Fruit fly (Drosophila melanogaster): ENCODE measurements around the gene GCS1.

Gene GCS1

dm6 chrX:11349780-11350179, 2.0 kb upstream of the GCS1 start, which contains the start of gene NdufV3 (continued):
- TF ChIP-seq Trl (optimal IDR thresholded peaks at IDR 0.05): no peak
- TF ChIP-seq Trl (GFP tag; optimal IDR thresholded peaks at IDR 0.05): no peak
- TF ChIP-seq mld (GFP tag; IDR thresholded peaks at IDR 0.05; ENCODE audit: partially characterized antibody): no peak
- TF ChIP-seq Dbx (GFP tag; IDR thresholded peaks at IDR 0.05): no peak
- TF ChIP-seq sqz (GFP tag; optimal IDR thresholded peaks at IDR 0.05): no peak
- no peak for TF ChIP-seq ssp (GFP tag; IDR thresholded peaks at IDR 0.05)
- TF ChIP-seq scrt (GFP tag; optimal IDR thresholded peaks at IDR 0.05): no peak
- no peak for TF ChIP-seq bsh (GFP tag; optimal IDR thresholded peaks at IDR 0.05)
- TF ChIP-seq CG14710 (tag; optimal IDR thresholded peaks at IDR 0.05): no peak
- no peak for TF ChIP-seq cato (GFP tag; optimal IDR thresholded peaks at IDR 0.05; ENCODE audit: borderline replicate concordance)
- no peak for TF ChIP-seq eyg (GFP tag; optimal IDR thresholded peaks at IDR 0.05)
- TF ChIP-seq CG17328 (GFP tag; IDR thresholded peaks at IDR 0.05): no peak
- TF ChIP-seq CG32532 (GFP tag; IDR thresholded peaks at IDR 0.05): no peak
- no peak for TF ChIP-seq lilli (GFP tag; optimal IDR thresholded peaks at IDR 0.05)
- 0 out of 2 replicates have a peak, but pooled peaks have one; percentile 39 for TF ChIP-seq Xrp1 (GFP tag; IDR thresholded peaks at IDR 0.05)
- TF ChIP-seq Deaf1 (tag; optimal IDR thresholded peaks at IDR 0.05): no peak
- no peak for TF ChIP-seq CG17912 (GFP tag; optimal IDR thresholded peaks at IDR 0.05)
- TF ChIP-seq CG9932 (GFP tag; IDR thresholded peaks at IDR 0.05): peak; percentile 67
- no peak for TF ChIP-seq CG15601 (tag; optimal IDR thresholded peaks at IDR 0.05)
- TF ChIP-seq CG3847 (GFP tag; IDR thresholded peaks at IDR 0.05): peak; percentile 68
- peak; percentile 18 for TF ChIP-seq sug (tag; optimal IDR thresholded peaks at IDR 0.05)
- TF ChIP-seq CG7839 (tag; optimal IDR thresholded peaks at IDR 0.05): no peak
- TF ChIP-seq Myb (GFP tag; optimal IDR thresholded peaks at IDR 0.05): no peak
- no peak for TF ChIP-seq Max (GFP tag; optimal IDR thresholded peaks at IDR 0.05)
- peak; percentile 63 for TF ChIP-seq slbo (GFP tag; IDR thresholded peaks at IDR 0.05)
- TF ChIP-seq knrl (GFP tag; IDR thresholded peaks at IDR 0.05; ENCODE audit: partially characterized antibody): no peak
- TF ChIP-seq grau (tag; optimal IDR thresholded peaks at IDR 0.05): peak; percentile 28
- TF ChIP-seq row (GFP tag; IDR thresholded peaks at IDR 0.05): peak; percentile 41; the same call in 1 of the 3 replicates
- TF ChIP-seq fru (optimal IDR thresholded peaks at IDR 0.05): no peak
- TF ChIP-seq HmgD (GFP tag; optimal IDR thresholded peaks at IDR 0.05): no peak
- TF ChIP-seq CG10979 (tag; optimal IDR thresholded peaks at IDR 0.05): no peak
- no peak for TF ChIP-seq Bdp1 (GFP tag; optimal IDR thresholded peaks at IDR 0.05)
- no peak for TF ChIP-seq trh (GFP tag; optimal IDR thresholded peaks at IDR 0.05)
- no peak for TF ChIP-seq Hr78 (GFP tag; optimal IDR thresholded peaks at IDR 0.05)
- no peak for TF ChIP-seq Aef1 (GFP tag; IDR thresholded peaks at IDR 0.05)
- no peak for TF ChIP-seq hth (optimal IDR thresholded peaks at IDR 0.05)
- TF ChIP-seq yki (optimal IDR thresholded peaks at IDR 0.05): no peak
- TF ChIP-seq PHDP (tag; optimal IDR thresholded peaks at IDR 0.05): no peak
- TF ChIP-seq CG6765 (GFP tag; optimal IDR thresholded peaks at IDR 0.05): no peak
- TF ChIP-seq CG12659 (GFP tag; optimal IDR thresholded peaks at IDR 0.05): peak; percentile 10
- no peak for TF ChIP-seq NK7.1 (GFP tag; optimal IDR thresholded peaks at IDR 0.05)
- TF ChIP-seq kni (GFP tag; optimal IDR thresholded peaks at IDR 0.05): no peak
- TF ChIP-seq CoRest (tag; optimal IDR thresholded peaks at IDR 0.05): no peak
- TF ChIP-seq unpg (GFP tag; optimal IDR thresholded peaks at IDR 0.05): no peak
- no peak for TF ChIP-seq Ptx1 (GFP tag; IDR thresholded peaks at IDR 0.05)
- no peak for TF ChIP-seq CG14667 (GFP tag; IDR thresholded peaks at IDR 0.05)
- TF ChIP-seq Tbp (GFP tag; optimal IDR thresholded peaks at IDR 0.05): no peak
- peak; percentile 34 for TF ChIP-seq mam (GFP tag; optimal IDR thresholded peaks at IDR 0.05)
- no peak for TF ChIP-seq Atf6 (GFP tag; IDR thresholded peaks at IDR 0.05)
- no peak for TF ChIP-seq HLH4C (GFP tag; IDR thresholded peaks at IDR 0.05; ENCODE audit: partially characterized antibody)
- TF ChIP-seq jigr1 (GFP tag; IDR thresholded peaks at IDR 0.05): no peak
- TF ChIP-seq sna (GFP tag; IDR thresholded peaks at IDR 0.05; ENCODE audit: partially characterized antibody): no peak
- no peak for TF ChIP-seq CG3726 (GFP tag; IDR thresholded peaks at IDR 0.05)
